Fruit fly (Drosophila melanogaster): ENCODE results near the gene Moca-cyp.

The Moca-cyp gene

dm6 chr3R:28339654-28340605 lies at the start of gene Moca-cyp, which contains the start of gene Gfat2:
TSS of gene Moca-cyp (plus strand) at chr3R:28340334.
TSS of gene Gfat2 (minus strand) at chr3R:28339765.
- TF ChIP-seq h (optimal IDR thresholded peaks at IDR 0.05) (no peak), ttk (optimal IDR thresholded peaks at IDR 0.05) (no peak), insv (optimal IDR thresholded peaks at IDR 0.05) (no peak), Myc (optimal IDR thresholded peaks at IDR 0.05) (no peak), Sin3A (optimal IDR thresholded peaks at IDR 0.05) (no peak), psq (optimal IDR thresholded peaks at IDR 0.05) (no peak)

- TF ChIP-seq Myc (optimal IDR thresholded peaks at IDR 0.05) (no peak), ttk (optimal IDR thresholded peaks at IDR 0.05) (no peak), insv (optimal IDR thresholded peaks at IDR 0.05) (no peak), Sin3A (optimal IDR thresholded peaks at IDR 0.05) (no peak), h (optimal IDR thresholded peaks at IDR 0.05) (no peak), psq (optimal IDR thresholded peaks at IDR 0.05) (no peak)
Observed at dm6 chr3R:28291038-28291437, 49.1 kb upstream of the Moca-cyp start, which contains the start of gene Mst98Ca. TSS of gene Mst98Ca (plus strand) at chr3R:28291338.

dm6 chr3R:28292498-28292897 lies 47.6 kb upstream of the Moca-cyp start, which contains the start of gene Mst98Cb:
TSS of gene Mst98Cb (plus strand) at chr3R:28292798.
- no peak for TF ChIP-seq Myc (optimal IDR thresholded peaks at IDR 0.05)
- TF ChIP-seq psq (optimal IDR thresholded peaks at IDR 0.05) = no peak
- TF ChIP-seq ttk (optimal IDR thresholded peaks at IDR 0.05) = no peak
- TF ChIP-seq h (optimal IDR thresholded peaks at IDR 0.05) = no peak
- TF ChIP-seq insv (optimal IDR thresholded peaks at IDR 0.05) = no peak
- TF ChIP-seq Sin3A (optimal IDR thresholded peaks at IDR 0.05) = no peak

DNA sequence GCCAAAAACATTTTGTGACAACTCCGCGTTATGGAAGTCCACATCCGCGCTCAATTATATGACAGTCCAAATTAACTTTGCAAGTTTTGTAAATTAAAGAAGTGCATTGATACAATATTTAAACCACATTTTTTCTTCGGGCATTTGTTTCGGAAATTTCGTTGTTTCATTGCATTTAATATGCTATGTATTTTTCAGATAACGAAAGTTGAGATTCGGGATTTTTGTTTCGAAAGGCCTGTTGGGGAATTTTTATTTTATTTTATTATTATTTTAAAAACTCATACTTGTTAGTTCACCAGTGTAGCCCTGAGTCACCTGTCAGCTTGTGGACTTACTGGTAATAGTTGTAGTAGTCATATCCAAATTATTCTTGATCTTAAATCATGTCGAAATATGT lies 46.4 kb upstream of the Moca-cyp start, which contains the start of gene UQCR-14L:
Gene UQCR-14L (plus strand): TSS at position 301 of the 400 bp plus-strand sequence.
- TF ChIP-seq psq (optimal IDR thresholded peaks at IDR 0.05) = no peak
- no peak for TF ChIP-seq h (optimal IDR thresholded peaks at IDR 0.05)
- no peak for TF ChIP-seq Sin3A (optimal IDR thresholded peaks at IDR 0.05)
- no peak for TF ChIP-seq Myc (optimal IDR thresholded peaks at IDR 0.05)
- no peak for TF ChIP-seq insv (optimal IDR thresholded peaks at IDR 0.05)
- TF ChIP-seq ttk (optimal IDR thresholded peaks at IDR 0.05) = no peak

- TF ChIP-seq psq (optimal IDR thresholded peaks at IDR 0.05) (no peak), h (optimal IDR thresholded peaks at IDR 0.05) (no peak), Sin3A (optimal IDR thresholded peaks at IDR 0.05) (no peak)
Observed at dm6 chr3R:28297513-28297912, 42.6 kb upstream of the Moca-cyp start.

DNA sequence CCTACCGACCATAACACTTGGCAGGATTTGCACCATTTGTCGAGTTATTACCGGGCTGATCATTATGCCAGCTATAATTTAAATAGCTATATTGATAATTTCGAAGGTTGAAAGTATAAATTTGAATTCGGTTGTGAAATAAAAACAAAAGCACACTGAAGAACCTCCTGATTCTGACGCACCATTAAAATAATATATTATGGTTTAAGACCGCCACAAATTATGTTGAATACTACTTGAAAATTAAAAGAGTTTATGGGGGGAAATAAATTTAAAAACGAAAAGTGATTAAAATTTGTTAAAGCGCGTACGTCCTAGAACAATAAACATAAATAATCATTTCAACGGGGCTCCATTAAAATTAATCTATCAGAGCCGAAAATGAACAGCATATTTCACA lies 35.6 kb upstream of the Moca-cyp start, which contains the start of gene CG12516:
Gene CG12516 (minus strand): TSS at position 101 of the 400 bp plus-strand sequence.
- TF ChIP-seq h (optimal IDR thresholded peaks at IDR 0.05) (no peak), ttk (optimal IDR thresholded peaks at IDR 0.05) (no peak), Myc (optimal IDR thresholded peaks at IDR 0.05) (no peak), insv (optimal IDR thresholded peaks at IDR 0.05) (no peak), psq (optimal IDR thresholded peaks at IDR 0.05) (no peak), Sin3A (optimal IDR thresholded peaks at IDR 0.05) (no peak)

DNA sequence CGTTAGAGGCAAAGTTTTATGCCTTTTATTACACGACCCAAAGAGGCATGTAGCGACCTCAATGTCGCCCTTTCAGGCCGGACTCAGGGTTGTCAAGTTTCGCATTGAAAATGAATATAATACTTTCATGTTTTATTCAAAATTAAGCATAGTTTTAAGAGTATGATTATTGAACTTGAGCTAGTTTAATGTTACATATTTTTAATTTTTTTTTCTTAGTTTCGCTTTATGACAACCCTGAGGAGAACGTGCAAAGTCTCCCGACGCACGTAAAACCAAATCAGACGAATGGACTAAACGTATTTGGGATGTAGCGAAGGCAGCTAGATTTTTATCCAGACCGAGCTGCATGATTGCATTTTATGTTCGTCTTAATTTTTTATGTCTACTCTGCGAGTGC lies 34.2 kb upstream of the Moca-cyp start:
- no peak for TF ChIP-seq Sin3A (optimal IDR thresholded peaks at IDR 0.05)
- TF ChIP-seq ttk (optimal IDR thresholded peaks at IDR 0.05) = no peak
- TF ChIP-seq Myc (optimal IDR thresholded peaks at IDR 0.05) = no peak
- TF ChIP-seq h (optimal IDR thresholded peaks at IDR 0.05) = no peak

DNA sequence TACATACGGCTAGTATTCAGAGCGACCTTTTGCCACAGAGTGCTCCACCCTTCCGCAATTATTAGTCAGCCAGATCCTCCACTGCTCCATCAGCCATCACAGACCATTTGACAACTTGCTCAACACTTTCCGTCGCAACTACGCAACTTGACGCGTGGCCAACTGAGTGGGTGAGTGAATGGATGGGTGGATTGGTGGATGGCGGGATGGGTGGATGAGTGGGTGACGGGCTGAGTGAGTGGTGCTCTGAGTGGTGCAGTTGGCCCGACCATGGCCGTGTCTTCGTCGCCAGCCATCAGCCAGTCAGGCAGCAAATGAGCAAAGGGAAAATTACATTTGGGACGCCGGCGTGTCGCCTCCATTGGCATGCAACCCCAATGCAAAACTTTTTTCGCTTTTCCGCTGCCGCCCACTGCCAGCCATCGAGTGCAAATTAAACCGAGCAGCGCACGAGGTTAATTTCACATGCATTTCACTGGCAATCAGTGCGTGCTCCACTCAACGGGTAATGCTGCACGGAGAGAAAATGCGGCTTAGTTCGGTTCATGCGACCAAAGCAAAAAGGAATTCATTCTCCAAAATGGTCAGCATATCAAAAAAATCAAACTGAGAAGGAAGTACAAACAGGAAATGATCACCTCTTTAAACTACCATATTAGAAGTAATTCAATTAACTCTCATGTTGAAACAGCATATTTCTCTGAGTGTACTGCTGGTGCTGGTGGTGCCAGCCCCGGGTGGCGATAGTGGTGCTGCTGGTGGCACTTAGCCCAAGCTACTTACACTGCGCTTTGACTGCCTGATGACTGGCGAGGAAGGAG lies 32.0 kb upstream of the Moca-cyp start:
- TF ChIP-seq ttk (optimal IDR thresholded peaks at IDR 0.05) = no peak
- no peak for TF ChIP-seq Myc (optimal IDR thresholded peaks at IDR 0.05)
- no peak for TF ChIP-seq psq (optimal IDR thresholded peaks at IDR 0.05)
- TF ChIP-seq Sin3A (optimal IDR thresholded peaks at IDR 0.05) = no peak
- no peak for TF ChIP-seq h (optimal IDR thresholded peaks at IDR 0.05)
- TF ChIP-seq insv (optimal IDR thresholded peaks at IDR 0.05) = no peak

- no peak for TF ChIP-seq Sin3A (optimal IDR thresholded peaks at IDR 0.05)
- no peak for TF ChIP-seq h (optimal IDR thresholded peaks at IDR 0.05)
Observed at dm6 chr3R:28317151-28317844, 22.8 kb upstream of the Moca-cyp start.

- TF ChIP-seq Sin3A (optimal IDR thresholded peaks at IDR 0.05) (no peak), ttk (optimal IDR thresholded peaks at IDR 0.05) (no peak), insv (optimal IDR thresholded peaks at IDR 0.05) (no peak), psq (optimal IDR thresholded peaks at IDR 0.05) (no peak), h (optimal IDR thresholded peaks at IDR 0.05) (no peak), Myc (optimal IDR thresholded peaks at IDR 0.05) (no peak)
Observed at dm6 chr3R:28323718-28324350, 16.3 kb upstream of the Moca-cyp start.

- TF ChIP-seq insv (optimal IDR thresholded peaks at IDR 0.05) (no peak), psq (optimal IDR thresholded peaks at IDR 0.05) (no peak), h (optimal IDR thresholded peaks at IDR 0.05) (no peak), Myc (optimal IDR thresholded peaks at IDR 0.05) (no peak), ttk (optimal IDR thresholded peaks at IDR 0.05) (no peak), Sin3A (optimal IDR thresholded peaks at IDR 0.05) (no peak)
Observed at dm6 chr3R:28324834-28325233, 15.3 kb upstream of the Moca-cyp start.
